Worm (Caenorhabditis elegans) whole organism, L4 larva: ENCODE data around the gene R08E3.1.

Source experiments
- aly-2 ChIP-seq: sonication (generic microtip); optimal IDR thresholded peaks from 2 replicates; lab custom pipeline; 2018; ENCODE audit warnings: missing biosample characterization, missing genetic modification characterization
- egl-43 ChIP-seq: fragments of 200-800 bp; sonication (Bioruptor generic); IDR thresholded peaks from 2 replicates; pipeline ENCODE4 v1.3.6; 2022; ENCODE audit warnings: missing genetic modification reagents, missing genetic modification characterization, missing compliant biosample characterization
- hlh-11 ChIP-seq: fragments of 200-800 bp; sonication (Bioruptor generic); optimal IDR thresholded peaks from 2 replicates; lab custom pipeline; 2018; ENCODE audit warnings: mild to moderate bottlenecking, missing genetic modification characterization, missing compliant biosample characterization
- lin-39 ChIP-seq: fragments of 150-350 bp; optimal IDR thresholded peaks from 2 replicates; lab custom pipeline; 2014; ENCODE audit warnings: missing biosample characterization, missing genetic modification reagents, missing genetic modification characterization
- lsy-2 ChIP-seq, 2 experiments: fragments of 150-350 bp in 1 of 2; sonication (generic microtip) in 1 of 2; optimal IDR thresholded peaks; 2 replicates each; lab custom pipeline; 2014 to 2017; ENCODE audit warnings: missing biosample characterization in 2 of 2, missing genetic modification characterization in 2 of 2
- nhr-25 ChIP-seq: sonication (generic microtip); optimal IDR thresholded peaks from 2 replicates; lab custom pipeline; 2017; ENCODE audit warnings: missing genetic modification characterization, mild to moderate bottlenecking, missing compliant biosample characterization, antibody characterized with exemption, moderate library complexity, borderline replicate concordance; ENCODE audit not compliant: insufficient read depth
- unc-62 ChIP-seq, 3 experiments: fragments of 150-350 bp in 1 of 3; sonication (generic microtip); optimal IDR thresholded peaks in 2 of 3; peaks in 1 of 3; 1 replicate in 1 of 3; 2 replicates in 2 of 3; lab custom pipeline; 2014 to 2017; ENCODE audit warnings: missing biosample characterization in 3 of 3, missing genetic modification characterization in 3 of 3, missing genetic modification reagents in 3 of 3, missing genotype in 1 of 3
- zag-1 ChIP-seq: fragments of 150-350 bp; optimal IDR thresholded peaks from 2 replicates; lab custom pipeline; 2014; ENCODE audit warnings: missing biosample characterization, missing genetic modification characterization

DNA sequence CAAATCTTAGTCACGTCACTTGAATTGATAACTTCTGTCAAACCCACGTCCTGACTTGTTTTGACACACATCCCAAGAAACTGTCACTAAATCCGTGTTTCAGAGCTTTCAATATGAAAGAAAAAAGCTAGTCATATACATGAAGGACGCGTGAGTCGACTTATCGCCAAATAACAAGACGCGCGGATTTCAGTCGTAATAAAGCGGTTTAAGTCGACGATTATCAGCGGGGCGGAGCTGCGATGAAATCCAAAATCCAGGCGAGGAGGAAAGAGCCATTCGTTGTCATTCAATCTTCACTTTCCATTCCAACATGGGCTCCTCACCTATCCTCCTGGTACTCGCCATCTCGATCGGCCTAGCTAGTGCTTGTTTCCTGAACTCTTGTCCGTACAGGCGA is 43.4 kb downstream of the R08E3.1 start, which contains the start of gene ntc-1:
- TF ChIP-seq hlh-11 (tag; lab: Kevin White, UChicago) = no peak
- TF ChIP-seq unc-62 (GFP tag; optimal IDR thresholded peaks at IDR 0.05 in 1 of 2; lab: Kevin White, UChicago) = no peak
- no peak for TF ChIP-seq unc-62 (tag; optimal IDR thresholded peaks at IDR 0.05; lab: Kevin White, UChicago)
- TF ChIP-seq zag-1 = no peak
- no peak for TF ChIP-seq nhr-25 (tag; lab: Kevin White, UChicago)
- no peak for TF ChIP-seq lsy-2 (tag; optimal IDR thresholded peaks at IDR 0.05; lab: Kevin White, UChicago)
- no peak for TF ChIP-seq lin-39 (tag; lab: Kevin White, UChicago)
- TF ChIP-seq aly-2 (tag; lab: Kevin White, UChicago) = no peak
- no peak for TF ChIP-seq egl-43 (GFP tag; lab: Robert Waterston, UW)
